Fruit fly (Drosophila melanogaster): ENCODE results near the gene CG18094.

Gene CG18094

dm6 chr2L:19519611-19520010 is 29.5 kb downstream of the CG18094 start (continued):
- no peak for TF ChIP-seq corto (GFP tag; optimal IDR thresholded peaks at IDR 0.05)
- TF ChIP-seq Hr78 (GFP tag; optimal IDR thresholded peaks at IDR 0.05): no peak
- 0 out of 2 replicates have a peak, but pooled peaks have one; percentile 15 for TF ChIP-seq CG4404 (GFP tag; IDR thresholded peaks at IDR 0.05)
- TF ChIP-seq Nf-YC (tag; optimal IDR thresholded peaks at IDR 0.05): peak; percentile 13
- TF ChIP-seq Dll (GFP tag; IDR thresholded peaks at IDR 0.05; ENCODE audit: partially characterized antibody): no peak
- TF ChIP-seq onecut (GFP tag; IDR thresholded peaks at IDR 0.05): peak; percentile 19; the same call in 1 of the 2 replicates
- TF ChIP-seq vfl (GFP tag; optimal IDR thresholded peaks at IDR 0.05): no peak
- peak; percentile 52; the same call in 1 of the 2 replicates for TF ChIP-seq seq (GFP tag; IDR thresholded peaks at IDR 0.05)
- TF ChIP-seq cas (GFP tag; IDR thresholded peaks at IDR 0.05): no peak
- TF ChIP-seq Usf (GFP tag; optimal IDR thresholded peaks at IDR 0.05): no peak
- no peak for TF ChIP-seq CG10431 (GFP tag; optimal IDR thresholded peaks at IDR 0.05)
- TF ChIP-seq TFAM (GFP tag; optimal IDR thresholded peaks at IDR 0.05): no peak
- TF ChIP-seq CG13287 (GFP tag; IDR thresholded peaks at IDR 0.05; ENCODE audit: partially characterized antibody): peak; percentile 24; the same call in 1 of the 2 replicates
- peak; percentile 35; the same call in 1 of the 2 replicates for TF ChIP-seq CG32767 (GFP tag; IDR thresholded peaks at IDR 0.05)
- no peak for TF ChIP-seq CG3838 (GFP tag; optimal IDR thresholded peaks at IDR 0.05)
- TF ChIP-seq CG13123 (GFP tag; optimal IDR thresholded peaks at IDR 0.05): no peak
- no peak for TF ChIP-seq en (GFP tag; optimal IDR thresholded peaks at IDR 0.05)
- peak; percentile 22 for TF ChIP-seq Deaf1 (tag; optimal IDR thresholded peaks at IDR 0.05)
- TF ChIP-seq CG6254 (GFP tag; optimal IDR thresholded peaks at IDR 0.05): no peak
- no peak for TF ChIP-seq ken (GFP tag; IDR thresholded peaks at IDR 0.05)
- TF ChIP-seq hkb (optimal IDR thresholded peaks at IDR 0.05): no peak
- no peak for TF ChIP-seq hkb (GFP tag; IDR thresholded peaks at IDR 0.05)
- TF ChIP-seq CG13624 (GFP tag; optimal IDR thresholded peaks at IDR 0.05): no peak
- TF ChIP-seq Trl (optimal IDR thresholded peaks at IDR 0.05): peak; percentile 56 to 80
- TF ChIP-seq Trl (GFP tag; optimal IDR thresholded peaks at IDR 0.05): no peak
- no peak for TF ChIP-seq ac (GFP tag; optimal IDR thresholded peaks at IDR 0.05)
- no peak for TF ChIP-seq CG13424 (tag; optimal IDR thresholded peaks at IDR 0.05)
- TF ChIP-seq ewg (GFP tag; optimal IDR thresholded peaks at IDR 0.05): peak; percentile 87
- TF ChIP-seq zfh2 (GFP tag; optimal IDR thresholded peaks at IDR 0.05): no peak
- TF ChIP-seq chm (GFP tag; IDR thresholded peaks at IDR 0.05): 0 out of 2 replicates have a peak, but pooled peaks have one; percentile 39
- no peak for TF ChIP-seq p53 (GFP tag; optimal IDR thresholded peaks at IDR 0.05)
- TF ChIP-seq Med (GFP tag): no peak
- no peak for TF ChIP-seq sob (GFP tag; IDR thresholded peaks at IDR 0.05)
- TF ChIP-seq CG11695 (GFP tag; IDR thresholded peaks at IDR 0.05): no peak
- TF ChIP-seq Dfd (GFP tag; optimal IDR thresholded peaks at IDR 0.05): no peak
- TF ChIP-seq Sin3A (optimal IDR thresholded peaks at IDR 0.05): no peak
- 0 out of 3 replicates have a peak, but pooled peaks have one; percentile 18 for TF ChIP-seq CG34422 (GFP tag; IDR thresholded peaks at IDR 0.05)
- no peak for TF ChIP-seq CG10366 (GFP tag; IDR thresholded peaks at IDR 0.05)
- TF ChIP-seq chinmo (GFP tag; IDR thresholded peaks at IDR 0.05; ENCODE audit: partially characterized antibody): peak; percentile 44; the same call in 1 of the 4 replicates

dm6 chr2L:19526316-19526715 is 36.3 kb downstream of the CG18094 start, which contains the start of the genes Dpm1 and CG10137:
Gene Dpm1 (minus strand): TSS chr2L:19526368.
Gene CG10137 (plus strand): TSS chr2L:19526686.
- peak; percentile 81 for TF ChIP-seq Scr (GFP tag; IDR thresholded peaks at IDR 0.05; ENCODE audit: partially characterized antibody)
- no peak for TF ChIP-seq pho (GFP tag; optimal IDR thresholded peaks at IDR 0.05)
- TF ChIP-seq MBD-R2 (GFP tag; IDR thresholded peaks at IDR 0.05): peak; percentile 82
- peak; percentile 74 for TF ChIP-seq CG2116 (GFP tag; optimal IDR thresholded peaks at IDR 0.05)
- peak; percentile 8 for TF ChIP-seq CG2120 (GFP tag; optimal IDR thresholded peaks at IDR 0.05)
- peak; percentile 11 for TF ChIP-seq sd (tag; optimal IDR thresholded peaks at IDR 0.05)
- TF ChIP-seq CG30020 (tag; optimal IDR thresholded peaks at IDR 0.05): peak; percentile 29
- no peak for TF ChIP-seq CG14014 (GFP tag; IDR thresholded peaks at IDR 0.05)
- peak; percentile 63 for TF ChIP-seq lbe (GFP tag; optimal IDR thresholded peaks at IDR 0.05)
- no peak for TF ChIP-seq gem (tag; optimal IDR thresholded peaks at IDR 0.05)
- peak; percentile 70 for TF ChIP-seq CG9797 (GFP tag; optimal IDR thresholded peaks at IDR 0.05)
- no peak for TF ChIP-seq yki (optimal IDR thresholded peaks at IDR 0.05)
- no peak for TF ChIP-seq run (tag; optimal IDR thresholded peaks at IDR 0.05)
- TF ChIP-seq CG10979 (tag; optimal IDR thresholded peaks at IDR 0.05): no peak
- no peak for TF ChIP-seq dmrt11E (tag; optimal IDR thresholded peaks at IDR 0.05)
- TF ChIP-seq Mes4 (GFP tag; optimal IDR thresholded peaks at IDR 0.05): no peak
- no peak for TF ChIP-seq seq (GFP tag; IDR thresholded peaks at IDR 0.05)
